Fruit fly (Drosophila melanogaster): ENCODE measurements around the gene CG11755.
A peak's percentile ranks its signal among the peaks of the same experiment; 100 is the strongest.

Gene CG11755

DNA sequence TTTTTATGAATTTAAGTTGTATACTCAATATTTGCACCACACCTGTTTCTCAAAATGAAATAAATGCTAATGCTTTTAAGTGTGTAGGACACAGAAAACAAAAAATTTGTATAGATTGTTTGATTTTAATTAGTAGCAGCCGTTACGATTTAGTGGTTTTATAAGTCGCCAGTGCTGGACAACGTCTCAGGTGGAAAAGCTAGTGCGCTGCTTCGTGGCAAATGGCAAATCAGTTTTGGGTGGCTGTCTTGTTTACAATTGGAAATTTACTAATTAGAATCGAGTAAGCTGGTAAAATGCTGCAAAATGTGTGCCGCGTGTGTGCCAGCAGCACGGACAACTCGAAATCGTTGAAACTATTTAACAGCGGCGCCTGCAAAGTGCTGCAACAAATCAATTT, 49.9 kb downstream of the CG11755 start, which contains the start of gene CG8159 (continued):
- TF ChIP-seq Hr78 (GFP tag; optimal IDR thresholded peaks at IDR 0.05), result no peak
- TF ChIP-seq Nf-YB (GFP tag; optimal IDR thresholded peaks at IDR 0.05), result no peak
- no peak for TF ChIP-seq jing (GFP tag; optimal IDR thresholded peaks at IDR 0.05)
- TF ChIP-seq MBD-R2 (GFP tag; IDR thresholded peaks at IDR 0.05), result peak; percentile 85
- TF ChIP-seq oc (tag; optimal IDR thresholded peaks at IDR 0.05), result no peak
- TF ChIP-seq ap (GFP tag; IDR thresholded peaks at IDR 0.05), result no peak
- TF ChIP-seq Vsx1 (GFP tag; optimal IDR thresholded peaks at IDR 0.05), result no peak
- peak; percentile 44 for TF ChIP-seq pzg (GFP tag; optimal IDR thresholded peaks at IDR 0.05)
- no peak for TF ChIP-seq CG12071 (GFP tag; optimal IDR thresholded peaks at IDR 0.05)
- TF ChIP-seq gt (GFP tag; IDR thresholded peaks at IDR 0.05), result no peak
- TF ChIP-seq ci (GFP tag; IDR thresholded peaks at IDR 0.05), result 0 out of 3 replicates have a peak, but pooled peaks have one; percentile 9
- TF ChIP-seq HmgZ (tag; optimal IDR thresholded peaks at IDR 0.05), result peak; percentile 27
- TF ChIP-seq CG10267 (tag; optimal IDR thresholded peaks at IDR 0.05), result peak; percentile 81
- TF ChIP-seq stwl (tag; optimal IDR thresholded peaks at IDR 0.05), result peak; percentile 54
- TF ChIP-seq Ptx1 (GFP tag; IDR thresholded peaks at IDR 0.05), result no peak
- no peak for TF ChIP-seq CG6254 (GFP tag; optimal IDR thresholded peaks at IDR 0.05)
- TF ChIP-seq CG12219 (GFP tag; optimal IDR thresholded peaks at IDR 0.05), result no peak
- peak in 1 of 2 experiments; percentile 43 for TF ChIP-seq crp (GFP tag; optimal IDR thresholded peaks at IDR 0.05)
- no peak for TF ChIP-seq vfl (GFP tag; optimal IDR thresholded peaks at IDR 0.05)
- TF ChIP-seq HmgD (GFP tag; optimal IDR thresholded peaks at IDR 0.05), result no peak
- TF ChIP-seq vvl (GFP tag; IDR thresholded peaks at IDR 0.05), result peak; percentile 34; the same call in 1 of the 2 replicates
- TF ChIP-seq Nf-YC (tag; optimal IDR thresholded peaks at IDR 0.05), result no peak
- no peak for TF ChIP-seq CG9932 (GFP tag; IDR thresholded peaks at IDR 0.05)
- no peak for TF ChIP-seq Eip74EF (GFP tag; optimal IDR thresholded peaks at IDR 0.05)
- TF ChIP-seq Elba2 (GFP tag; optimal IDR thresholded peaks at IDR 0.05), result peak; percentile 88
- TF ChIP-seq NK7.1 (GFP tag; optimal IDR thresholded peaks at IDR 0.05), result no peak
- no peak for TF ChIP-seq CG8924 (tag; optimal IDR thresholded peaks at IDR 0.05)
- peak; percentile 84 for TF ChIP-seq Med (GFP tag)
- no peak for TF ChIP-seq scrt (GFP tag; optimal IDR thresholded peaks at IDR 0.05)
- no peak for TF ChIP-seq slou (GFP tag; optimal IDR thresholded peaks at IDR 0.05)
- peak; percentile 63 for TF ChIP-seq Dp (GFP tag; optimal IDR thresholded peaks at IDR 0.05)
- TF ChIP-seq inv (GFP tag; IDR thresholded peaks at IDR 0.05; ENCODE audit: partially characterized antibody), result no peak
- no peak for TF ChIP-seq ro (GFP tag; IDR thresholded peaks at IDR 0.05)
- TF ChIP-seq tio (GFP tag; optimal IDR thresholded peaks at IDR 0.05), result no peak
- TF ChIP-seq Pdp1 (GFP tag; optimal IDR thresholded peaks at IDR 0.05), result peak in 1 of 2 experiments; percentile 94
- no peak for TF ChIP-seq CG31365 (tag; optimal IDR thresholded peaks at IDR 0.05)
- no peak for TF ChIP-seq CG9797 (GFP tag; optimal IDR thresholded peaks at IDR 0.05)
- no peak for TF ChIP-seq HLH3B (GFP tag; IDR thresholded peaks at IDR 0.05)
- peak; percentile 8 for TF ChIP-seq MESR4 (GFP tag; optimal IDR thresholded peaks at IDR 0.05)
- no peak for TF ChIP-seq CG16815 (GFP tag; optimal IDR thresholded peaks at IDR 0.05)
- TF ChIP-seq her (GFP tag; optimal IDR thresholded peaks at IDR 0.05), result no peak
- no peak for TF ChIP-seq twi (tag; optimal IDR thresholded peaks at IDR 0.05)
- no peak for TF ChIP-seq CG16779 (GFP tag; IDR thresholded peaks at IDR 0.05)
- TF ChIP-seq Hsf (GFP tag; optimal IDR thresholded peaks at IDR 0.05), result no peak
- TF ChIP-seq Deaf1 (tag; optimal IDR thresholded peaks at IDR 0.05), result no peak
- TF ChIP-seq Sox102F (GFP tag; optimal IDR thresholded peaks at IDR 0.05), result no peak
- TF ChIP-seq CG11085 (GFP tag; IDR thresholded peaks at IDR 0.05), result no peak
- TF ChIP-seq abd-A (tag; optimal IDR thresholded peaks at IDR 0.05), result no peak
- no peak for TF ChIP-seq br (optimal IDR thresholded peaks at IDR 0.05)
- TF ChIP-seq CG7786 (GFP tag; optimal IDR thresholded peaks at IDR 0.05), result no peak
- no peak for TF ChIP-seq CG9215 (GFP tag; IDR thresholded peaks at IDR 0.05)

Data from whole organism, embryonic.